Worm (Caenorhabditis elegans): Measurements from ENCODE around the gene exl-1.

exl-1 gene

DNA sequence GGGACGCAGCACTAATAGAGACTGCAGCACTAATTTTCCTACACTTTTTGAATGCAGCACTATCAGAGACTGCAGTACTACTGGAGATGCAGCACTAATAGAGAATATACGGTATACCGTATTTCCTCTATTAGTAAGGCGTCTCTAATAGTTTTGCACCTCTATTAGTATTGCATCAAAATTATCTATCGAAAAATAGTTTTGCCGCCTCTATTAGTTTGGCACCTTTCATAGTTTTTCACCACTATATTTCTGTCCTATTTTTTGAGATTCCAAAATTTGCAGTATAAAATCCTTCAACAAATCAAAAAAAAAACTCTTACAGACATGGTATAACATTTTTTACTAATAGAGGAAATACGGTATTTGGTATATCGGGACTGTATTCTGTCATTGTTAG lies 19.5 kb downstream of the exl-1 start:
- TF ChIP-seq pha-4 (tag; optimal IDR thresholded peaks at IDR 0.05) (no peak), elt-2 (tag; optimal IDR thresholded peaks at IDR 0.05) (no peak), mdl-1 (tag; optimal IDR thresholded peaks at IDR 0.05) (no peak), nhr-67 (tag; optimal IDR thresholded peaks at IDR 0.05) (no peak), nhr-77 (tag; optimal IDR thresholded peaks at IDR 0.05) (no peak), daf-12 (tag; optimal IDR thresholded peaks at IDR 0.05) (no peak), ZK546.5 (tag; optimal IDR thresholded peaks at IDR 0.05) (no peak), nhr-12 (tag; optimal IDR thresholded peaks at IDR 0.05) (no peak), fkh-10 (GFP tag; optimal IDR thresholded peaks at IDR 0.05) (no peak), nhr-23 (tag; optimal IDR thresholded peaks at IDR 0.05) (no peak), nhr-237 (tag; optimal IDR thresholded peaks at IDR 0.05) (no peak), aly-2 (tag; optimal IDR thresholded peaks at IDR 0.05) (no peak), jun-1 (tag; optimal IDR thresholded peaks at IDR 0.05) (no peak)

- TF ChIP-seq mml-1 (tag; optimal IDR thresholded peaks at IDR 0.05) (no peak), pqm-1 (tag; optimal IDR thresholded peaks at IDR 0.05) (no peak), hmg-11 (tag; optimal IDR thresholded peaks at IDR 0.05) (peak; percentile 85), ceh-28 (tag; optimal IDR thresholded peaks at IDR 0.05) (peak; percentile 46), sea-2 (GFP tag; optimal IDR thresholded peaks at IDR 0.05) (no peak), fos-1 (tag; optimal IDR thresholded peaks at IDR 0.05) (no peak), nhr-23 (tag; optimal IDR thresholded peaks at IDR 0.05) (peak; percentile 46), nhr-25 (tag; optimal IDR thresholded peaks at IDR 0.05) (peak; percentile 50), tbx-2 (tag; optimal IDR thresholded peaks at IDR 0.05) (no peak), R02D3.7 (tag; optimal IDR thresholded peaks at IDR 0.05) (peak; percentile 63), lin-39 (tag; optimal IDR thresholded peaks at IDR 0.05) (peak; percentile 83), pha-4 (tag; optimal IDR thresholded peaks at IDR 0.05) (peak; percentile 55), nhr-76 (tag; optimal IDR thresholded peaks at IDR 0.05) (no peak), elt-2 (tag; optimal IDR thresholded peaks at IDR 0.05) (peak; percentile 12), snpc-4 (tag; optimal IDR thresholded peaks at IDR 0.05) (peak; percentile 37), nfya-1 (tag; optimal IDR thresholded peaks at IDR 0.05; ENCODE audit: insufficient read depth) (peak; percentile 82), egl-5 (tag; optimal IDR thresholded peaks at IDR 0.05) (peak; percentile 87), lin-15B (tag; optimal IDR thresholded peaks at IDR 0.05) (peak; percentile 90)
Observed at ce11 chrII:14390036-14390763, 23.1 kb downstream of the exl-1 start, which contains the start of the genes kbp-3 and nurf-1. Gene kbp-3 (minus strand): TSS chrII:14390078. Gene nurf-1 (plus strand): TSS chrII:14390713.

DNA sequence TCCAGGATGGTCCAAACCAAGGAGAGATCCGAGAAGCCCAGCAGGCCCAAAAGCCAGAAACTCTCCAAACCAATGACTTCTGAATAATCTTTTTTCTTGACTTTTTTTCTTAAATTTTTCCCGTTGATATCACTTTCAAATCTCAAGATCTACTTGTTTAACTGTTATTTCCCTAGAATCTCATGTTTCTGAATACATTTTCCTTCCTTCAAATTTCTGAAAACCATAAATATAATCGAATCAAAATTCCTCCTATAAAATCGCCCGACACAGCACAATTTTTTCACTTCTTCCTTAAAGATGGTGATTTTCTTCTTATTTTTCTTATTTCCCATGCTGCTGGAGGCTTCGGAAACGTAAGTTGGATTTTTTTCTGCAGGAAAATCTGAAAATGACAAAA lies 25.1 kb downstream of the exl-1 start, which contains the start of gene F26H11.8:
TSS of gene F26H11.8 (plus strand) at position 301 of the 400 bp plus-strand sequence.
- TF ChIP-seq zag-1 (tag; optimal IDR thresholded peaks at IDR 0.05) (no peak), elt-1 (tag; optimal IDR thresholded peaks at IDR 0.05) (no peak), unc-39 (tag; optimal IDR thresholded peaks at IDR 0.05) (no peak), nhr-25 (tag; optimal IDR thresholded peaks at IDR 0.05) (no peak), nhr-77 (tag; optimal IDR thresholded peaks at IDR 0.05) (no peak), ztf-11 (tag; optimal IDR thresholded peaks at IDR 0.05) (no peak), lin-15B (tag; optimal IDR thresholded peaks at IDR 0.05) (no peak), ama-1 (optimal IDR thresholded peaks at IDR 0.05) (no peak), skn-1 (tag; optimal IDR thresholded peaks at IDR 0.05) (no peak), unc-62 (GFP tag; optimal IDR thresholded peaks at IDR 0.05) (no peak), pqm-1 (tag; optimal IDR thresholded peaks at IDR 0.05) (no peak), nfya-1 (tag; optimal IDR thresholded peaks at IDR 0.05; ENCODE audit: insufficient read depth) (no peak), nhr-11 (tag; optimal IDR thresholded peaks at IDR 0.05) (no peak), aly-2 (tag; optimal IDR thresholded peaks at IDR 0.05) (no peak), sea-2 (GFP tag; optimal IDR thresholded peaks at IDR 0.05) (no peak), mdl-1 (tag; optimal IDR thresholded peaks at IDR 0.05) (no peak), ceh-82 (tag; optimal IDR thresholded peaks at IDR 0.05) (no peak), nhr-12 (tag; optimal IDR thresholded peaks at IDR 0.05) (no peak), ceh-28 (tag; optimal IDR thresholded peaks at IDR 0.05) (no peak)

DNA sequence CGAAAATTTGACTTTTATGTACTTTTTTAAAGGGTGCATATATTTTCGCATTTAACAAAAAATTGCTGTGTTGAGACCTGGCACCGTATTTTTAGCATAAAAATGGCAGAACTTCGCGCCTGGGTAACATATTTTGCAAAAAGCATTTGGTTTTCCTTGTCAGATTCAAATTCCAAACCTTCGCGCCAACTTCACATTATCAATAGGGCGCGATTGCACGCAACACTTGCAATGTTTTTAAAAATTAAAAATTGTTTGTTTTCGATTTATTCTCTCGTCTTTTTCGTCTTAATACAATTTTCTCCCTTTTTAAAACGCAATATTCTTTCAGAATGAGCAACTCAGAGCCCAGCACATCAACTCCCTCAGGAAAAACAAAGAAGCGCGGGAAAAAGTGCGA lies 29.6 kb downstream of the exl-1 start, which contains the start of gene mes-2:
TSS of gene mes-2 (plus strand) at position 330 of the 400 bp plus-strand sequence.
- peak; percentile 66 for TF ChIP-seq R02D3.7 (tag; optimal IDR thresholded peaks at IDR 0.05)
- no peak for TF ChIP-seq ztf-4 (tag; optimal IDR thresholded peaks at IDR 0.05)
- TF ChIP-seq ama-1 (optimal IDR thresholded peaks at IDR 0.05), result no peak
- peak; percentile 50 for TF ChIP-seq ceh-82 (tag; optimal IDR thresholded peaks at IDR 0.05)
- TF ChIP-seq egl-5 (tag; optimal IDR thresholded peaks at IDR 0.05), result peak; percentile 77
- peak; percentile 0 for TF ChIP-seq jun-1 (tag; optimal IDR thresholded peaks at IDR 0.05)
- TF ChIP-seq elt-1 (tag; optimal IDR thresholded peaks at IDR 0.05), result no peak
- no peak for TF ChIP-seq aly-2 (tag; optimal IDR thresholded peaks at IDR 0.05)
- no peak for TF ChIP-seq ceh-16 (tag; optimal IDR thresholded peaks at IDR 0.05)
- TF ChIP-seq snpc-4 (tag; optimal IDR thresholded peaks at IDR 0.05), result peak; percentile 78
- TF ChIP-seq nhr-23 (tag; optimal IDR thresholded peaks at IDR 0.05), result peak; percentile 78
- peak; percentile 10 for TF ChIP-seq nhr-11 (tag; optimal IDR thresholded peaks at IDR 0.05)
- peak; percentile 37 for TF ChIP-seq lin-39 (tag; optimal IDR thresholded peaks at IDR 0.05)
- TF ChIP-seq skn-1 (tag; optimal IDR thresholded peaks at IDR 0.05), result peak; percentile 79
- TF ChIP-seq nfya-1 (tag; optimal IDR thresholded peaks at IDR 0.05; ENCODE audit: insufficient read depth), result peak; percentile 82
- TF ChIP-seq fkh-10 (GFP tag; optimal IDR thresholded peaks at IDR 0.05), result no peak
- TF ChIP-seq ceh-28 (tag; optimal IDR thresholded peaks at IDR 0.05), result peak; percentile 41
- no peak for TF ChIP-seq nhr-12 (tag; optimal IDR thresholded peaks at IDR 0.05)
- peak; percentile 45 for TF ChIP-seq pqm-1 (tag; optimal IDR thresholded peaks at IDR 0.05)
- TF ChIP-seq elt-2 (tag; optimal IDR thresholded peaks at IDR 0.05), result peak; percentile 21
- TF ChIP-seq hmg-11 (tag; optimal IDR thresholded peaks at IDR 0.05), result peak; percentile 53
- TF ChIP-seq nhr-28 (tag; optimal IDR thresholded peaks at IDR 0.05), result no peak
- peak; percentile 60 for TF ChIP-seq nhr-43 (tag; optimal IDR thresholded peaks at IDR 0.05; ENCODE audit: poor library complexity, severe bottlenecking)
- peak; percentile 93 for TF ChIP-seq pha-4 (tag; optimal IDR thresholded peaks at IDR 0.05)
- peak; percentile 88 for TF ChIP-seq lin-15B (tag; optimal IDR thresholded peaks at IDR 0.05)
- TF ChIP-seq ceh-9 (tag; optimal IDR thresholded peaks at IDR 0.05), result no peak
- peak; percentile 64 for TF ChIP-seq nhr-25 (tag; optimal IDR thresholded peaks at IDR 0.05)
